Worm (Caenorhabditis elegans): ENCODE measurements around the gene C54D10.5.
A peak's percentile ranks its signal among the peaks of the same experiment; 100 is the strongest.

The C54D10.5 gene

ce11 chrV:12432111-12432510 lies 3.0 kb downstream of the C54D10.5 start, which contains the start of gene C54D10.13 (continued):
- TF ChIP-seq daf-8 (GFP tag; IDR thresholded peaks at IDR 0.05) = no peak
- no peak for TF ChIP-seq fos-1 (tag; optimal IDR thresholded peaks at IDR 0.05)
- TF ChIP-seq arid-1 (GFP tag; conservative IDR thresholded peaks at IDR 0.05) = no peak

ce11 chrV:12433105-12433504 lies 4.0 kb downstream of the C54D10.5 start:
- TF ChIP-seq Y75B8A.6 (GFP tag; IDR thresholded peaks at IDR 0.05) = no peak
- TF ChIP-seq mxl-3 (GFP tag; optimal IDR thresholded peaks at IDR 0.05) = no peak
- no peak for TF ChIP-seq ama-1 (optimal IDR thresholded peaks at IDR 0.05)
- peak in 1 of 2 experiments; percentile 94 for TF ChIP-seq unc-62 (GFP tag; optimal IDR thresholded peaks at IDR 0.05 in 1 of 2)
- TF ChIP-seq unc-62 (tag; optimal IDR thresholded peaks at IDR 0.05) = no peak
- TF ChIP-seq php-3 (GFP tag; IDR thresholded peaks at IDR 0.05) = no peak

- TF ChIP-seq mxl-2 (GFP tag; conservative IDR thresholded peaks at IDR 0.05) (no peak), unc-130 (GFP tag; optimal IDR thresholded peaks at IDR 0.05) (no peak), T26A8.4 (GFP tag; IDR thresholded peaks at IDR 0.05) (no peak), Y48G9A.11 (GFP tag; IDR thresholded peaks at IDR 0.05) (no peak), lsy-2 (tag; optimal IDR thresholded peaks at IDR 0.05) (no peak), ztf-11 (tag; optimal IDR thresholded peaks at IDR 0.05) (no peak), lin-39 (tag; optimal IDR thresholded peaks at IDR 0.05) (no peak), skn-1 (tag; optimal IDR thresholded peaks at IDR 0.05) (no peak), cey-2 (tag; optimal IDR thresholded peaks at IDR 0.05; ENCODE audit: borderline replicate concordance, insufficient read depth) (no peak), nhr-237 (tag; optimal IDR thresholded peaks at IDR 0.05) (no peak), zfp-3 (GFP tag; conservative IDR thresholded peaks at IDR 0.05) (no peak), spr-1 (tag; optimal IDR thresholded peaks at IDR 0.05) (no peak), hif-1 (tag; optimal IDR thresholded peaks at IDR 0.05) (no peak), pqm-1 (tag; optimal IDR thresholded peaks at IDR 0.05) (no peak), hlh-30 (tag; optimal IDR thresholded peaks at IDR 0.05; ENCODE audit: insufficient read depth) (no peak), lin-38 (GFP tag; IDR thresholded peaks at IDR 0.05) (no peak), zip-2 (tag; optimal IDR thresholded peaks at IDR 0.05) (no peak), tra-1 (GFP tag; IDR thresholded peaks at IDR 0.05) (no peak), sdz-12 (GFP tag; optimal IDR thresholded peaks at IDR 0.05) (no peak)
Observed at ce11 chrV:12433717-12434116, 4.6 kb downstream of the C54D10.5 start, which contains the start of gene srh-25. Gene srh-25 (minus strand): TSS chrV:12433817.

- TF ChIP-seq ama-1 (optimal IDR thresholded peaks at IDR 0.05) (no peak), nhr-237 (tag; optimal IDR thresholded peaks at IDR 0.05) (no peak), spr-1 (tag; optimal IDR thresholded peaks at IDR 0.05) (no peak), hmg-1.1 (GFP tag; IDR thresholded peaks at IDR 0.05) (no peak), ces-1 (GFP tag; optimal IDR thresholded peaks at IDR 0.05) (no peak), egl-43 (GFP tag; IDR thresholded peaks at IDR 0.05) (no peak), ztf-7 (tag; optimal IDR thresholded peaks at IDR 0.05) (no peak), dpl-1 (GFP tag; optimal IDR thresholded peaks at IDR 0.05) (no peak), R02D3.7 (tag; optimal IDR thresholded peaks at IDR 0.05) (no peak), lin-39 (tag; optimal IDR thresholded peaks at IDR 0.05) (no peak), snpc-4 (tag; optimal IDR thresholded peaks at IDR 0.05) (no peak), T20F7.1 (GFP tag; optimal IDR thresholded peaks at IDR 0.05) (no peak), F10B5.3 (tag; optimal IDR thresholded peaks at IDR 0.05) (no peak), saeg-2 (GFP tag; IDR thresholded peaks at IDR 0.05) (no peak), daf-16 (GFP tag; optimal IDR thresholded peaks at IDR 0.05) (no peak), daf-16 (tag; optimal IDR thresholded peaks at IDR 0.05) (no peak)
Observed at ce11 chrV:12441420-12441819, 12.3 kb downstream of the C54D10.5 start, which contains the start of gene pals-37. Gene pals-37 (minus strand): TSS chrV:12441520.

All from whole organism, L4 larva.